Fruit fly (Drosophila melanogaster) S2 (cell line): ENCODE data around the gene CG33263.

Experiments
- CG8478 ChIP-seq: fragments of >200 bp; optimal IDR thresholded peaks from 2 replicates; lab custom pipeline; 2018
- CTCF ChIP-seq, 2 experiments: fragments of >200 bp; optimal IDR thresholded peaks; 2 replicates each; lab custom pipeline; 2018

- TF ChIP-seq CTCF (optimal IDR thresholded peaks at IDR 0.05; lab: Kevin White, UChicago) (no peak), CG8478 (lab: Kevin White, UChicago) (no peak)
Measured at dm6 chr3L:13430171-13430570, 6.2 kb upstream of the CG33263 start.
